Fruit fly (Drosophila melanogaster): ENCODE data around the gene CG31245.

dm6 chr3R:19345214-19345613 is 31.8 kb downstream of the CG31245 start:
- TF ChIP-seq CG9139 (GFP tag; optimal IDR thresholded peaks at IDR 0.05) (no peak), ss (GFP tag; optimal IDR thresholded peaks at IDR 0.05) (no peak), Sox102F (GFP tag; optimal IDR thresholded peaks at IDR 0.05) (no peak), CG11294 (GFP tag; IDR thresholded peaks at IDR 0.05) (no peak), salr (GFP tag; optimal IDR thresholded peaks at IDR 0.05) (no peak), eg (GFP tag; IDR thresholded peaks at IDR 0.05) (no peak), Hr38 (GFP tag; optimal IDR thresholded peaks at IDR 0.05) (no peak), CG16779 (tag; optimal IDR thresholded peaks at IDR 0.05) (no peak), svp (GFP tag) (no peak), CG15336 (GFP tag; IDR thresholded peaks at IDR 0.05) (no peak), Met (GFP tag; optimal IDR thresholded peaks at IDR 0.05) (no peak), achi (GFP tag; optimal IDR thresholded peaks at IDR 0.05) (no peak), Eip78C (GFP tag) (no peak), spab (GFP tag; optimal IDR thresholded peaks at IDR 0.05) (no peak)

Measured in whole organism, prepupa.